Worm (Caenorhabditis elegans) whole organism, mixed stage, embryonic: Measurements from ENCODE around the gene dhs-5.
A peak's percentile ranks its signal among the peaks of the same experiment; 100 is the strongest.

Experiments
- M03D4.4 ChIP-seq: sonication (generic microtip); optimal IDR thresholded peaks from 2 replicates; lab custom pipeline; 2017; ENCODE audit warnings: mild to moderate bottlenecking, missing genetic modification characterization, missing compliant biosample characterization
- bed-3 ChIP-seq: fragments of 200-800 bp; sonication (Bioruptor generic); optimal IDR thresholded peaks from 3 replicates; lab custom pipeline; 2018; ENCODE audit warnings: mild to moderate bottlenecking, missing genetic modification characterization, moderate library complexity, missing compliant biosample characterization
- blmp-1 ChIP-seq: fragments of 150-350 bp; optimal IDR thresholded peaks from 2 replicates; lab custom pipeline; 2014; ENCODE audit warnings: missing biosample characterization, missing genetic modification characterization
- ceh-39 ChIP-seq: fragments of 150-350 bp; optimal IDR thresholded peaks from 2 replicates; lab custom pipeline; 2014; ENCODE audit warnings: missing biosample characterization, missing genetic modification characterization
- ceh-43 ChIP-seq: fragments of 200-800 bp; sonication (Bioruptor generic); optimal IDR thresholded peaks from 2 replicates; lab custom pipeline; 2018; ENCODE audit warnings: mild to moderate bottlenecking, missing genetic modification characterization, moderate library complexity, missing compliant biosample characterization
- ceh-83 ChIP-seq: fragments of 200-800 bp; sonication (Bioruptor generic); optimal IDR thresholded peaks from 2 replicates; lab custom pipeline; 2018; ENCODE audit warnings: mild to moderate bottlenecking, missing genetic modification characterization, missing compliant biosample characterization
- ces-1 ChIP-seq: fragments of 150-350 bp; optimal IDR thresholded peaks from 2 replicates; lab custom pipeline; 2014; ENCODE audit warnings: missing biosample characterization, missing genetic modification reagents, missing genetic modification characterization
- cnd-1 ChIP-seq: fragments of 200-800 bp; sonication (Bioruptor generic); optimal IDR thresholded peaks from 2 replicates; lab custom pipeline; 2018; ENCODE audit warnings: mild to moderate bottlenecking, missing genetic modification characterization, missing compliant biosample characterization
- drap-1 ChIP-seq: fragments of 200-800 bp; sonication (Bioruptor generic); optimal IDR thresholded peaks from 3 replicates; lab custom pipeline; 2018; ENCODE audit warnings: mild to moderate bottlenecking, missing genetic modification characterization, missing compliant biosample characterization
- elt-1 ChIP-seq: sonication (generic microtip); optimal IDR thresholded peaks from 2 replicates; lab custom pipeline; 2017; ENCODE audit warnings: missing genetic modification characterization, mild to moderate bottlenecking, missing compliant biosample characterization, antibody characterized with exemption, moderate library complexity, borderline replicate concordance; ENCODE audit not compliant: insufficient read depth
- elt-3 ChIP-seq: fragments of 150-350 bp; optimal IDR thresholded peaks from 2 replicates; lab custom pipeline; 2014; ENCODE audit warnings: missing biosample characterization, missing genetic modification characterization
- flh-1 ChIP-seq: fragments of 200-800 bp; sonication (Bioruptor generic); optimal IDR thresholded peaks from 2 replicates; lab custom pipeline; 2018; ENCODE audit warnings: mild to moderate bottlenecking, missing genetic modification characterization, moderate library complexity, missing compliant biosample characterization
- ham-2 ChIP-seq: fragments of 200-800 bp; sonication (Bioruptor generic); optimal IDR thresholded peaks from 2 replicates; lab custom pipeline; 2018; ENCODE audit warnings: mild to moderate bottlenecking, missing genetic modification characterization, missing compliant biosample characterization
- hlh-1 ChIP-seq: fragments of 150-350 bp; optimal IDR thresholded peaks from 2 replicates; lab custom pipeline; 2014; ENCODE audit warnings: missing biosample characterization, missing genetic modification reagents, missing genetic modification characterization
- lin-13 ChIP-seq: fragments of 150-350 bp; optimal IDR thresholded peaks from 2 replicates; lab custom pipeline; 2014; ENCODE audit warnings: missing biosample characterization, missing genetic modification characterization
- lin-32 ChIP-seq: fragments of 200-800 bp; sonication (Bioruptor generic); optimal IDR thresholded peaks from 2 replicates; lab custom pipeline; 2018; ENCODE audit warnings: mild to moderate bottlenecking, missing genetic modification characterization, missing compliant biosample characterization
- lsy-2 ChIP-seq: fragments of 150-350 bp; optimal IDR thresholded peaks from 2 replicates; lab custom pipeline; 2014; ENCODE audit warnings: missing biosample characterization, missing genetic modification characterization
- mab-5 ChIP-seq: fragments of 150-350 bp; optimal IDR thresholded peaks from 2 replicates; lab custom pipeline; 2014; ENCODE audit warnings: missing biosample characterization, missing genetic modification characterization
- mep-1 ChIP-seq: fragments of 150-350 bp; optimal IDR thresholded peaks from 2 replicates; lab custom pipeline; 2017; ENCODE audit warnings: missing biosample characterization, missing genetic modification reagents, missing genetic modification characterization, inconsistent platforms
- mls-2 ChIP-seq: sonication (generic microtip); optimal IDR thresholded peaks from 2 replicates; lab custom pipeline; 2016; ENCODE audit warnings: mild to moderate bottlenecking, missing genetic modification characterization, moderate library complexity, missing compliant biosample characterization
- nhr-12 ChIP-seq: fragments of 150-350 bp; optimal IDR thresholded peaks from 2 replicates; lab custom pipeline; 2014; ENCODE audit warnings: missing biosample characterization, missing genetic modification characterization
- nhr-2 ChIP-seq: fragments of 150-350 bp; optimal IDR thresholded peaks from 2 replicates; lab custom pipeline; 2014; ENCODE audit warnings: missing biosample characterization, missing genetic modification characterization
- nhr-237 ChIP-seq: fragments of 150-350 bp; optimal IDR thresholded peaks from 2 replicates; lab custom pipeline; 2014; ENCODE audit warnings: missing biosample characterization, missing genetic modification characterization
- nhr-28 ChIP-seq: fragments of 150-350 bp; optimal IDR thresholded peaks from 2 replicates; lab custom pipeline; 2014; ENCODE audit warnings: missing biosample characterization, missing genetic modification characterization
- nhr-76 ChIP-seq: sonication (generic microtip); optimal IDR thresholded peaks from 2 replicates; lab custom pipeline; 2017; ENCODE audit warnings: missing biosample characterization, missing genetic modification characterization
- pha-4 ChIP-seq: fragments of 150-350 bp; optimal IDR thresholded peaks from 2 replicates; lab custom pipeline; 2018; ENCODE audit warnings: missing biosample characterization, missing genetic modification reagents, missing genetic modification characterization
- sem-2 ChIP-seq: fragments of 200-800 bp; sonication (Bioruptor generic); optimal IDR thresholded peaks from 2 replicates; lab custom pipeline; 2018; ENCODE audit warnings: mild to moderate bottlenecking, missing genetic modification characterization, missing compliant biosample characterization
- snpc-4 ChIP-seq: fragments of 150-350 bp; optimal IDR thresholded peaks from 2 replicates; lab custom pipeline; 2014; ENCODE audit warnings: missing biosample characterization, missing genetic modification characterization
- sptf-1 ChIP-seq: sonication (generic microtip); optimal IDR thresholded peaks from 2 replicates; lab custom pipeline; 2017; ENCODE audit warnings: mild to moderate bottlenecking, missing genetic modification characterization, moderate library complexity, missing compliant biosample characterization
- tbx-8 ChIP-seq: fragments of 200-800 bp; sonication (Bioruptor generic); optimal IDR thresholded peaks from 2 replicates; lab custom pipeline; 2018; ENCODE audit warnings: mild to moderate bottlenecking, missing genetic modification characterization, moderate library complexity, missing compliant biosample characterization
- unc-120 ChIP-seq: sonication (generic microtip); optimal IDR thresholded peaks from 2 replicates; lab custom pipeline; 2017; ENCODE audit warnings: missing genetic modification characterization, missing compliant biosample characterization; ENCODE audit not compliant: poor library complexity, severe bottlenecking
- unc-39 ChIP-seq: fragments of 150-350 bp; optimal IDR thresholded peaks from 2 replicates; lab custom pipeline; 2014; ENCODE audit warnings: missing biosample characterization, missing genetic modification characterization
- unc-62 ChIP-seq: fragments of 150-350 bp; optimal IDR thresholded peaks from 2 replicates; lab custom pipeline; 2014; ENCODE audit warnings: missing biosample characterization, missing genetic modification reagents, missing genetic modification characterization
- zip-8 ChIP-seq: fragments of 150-350 bp; optimal IDR thresholded peaks from 2 replicates; lab custom pipeline; 2014; ENCODE audit warnings: missing biosample characterization, missing genetic modification characterization
- ztf-11 ChIP-seq: fragments of 150-350 bp; optimal IDR thresholded peaks from 2 replicates; lab custom pipeline; 2014; ENCODE audit warnings: missing biosample characterization, missing genetic modification characterization

The dhs-5 gene

ce11 chrII:5416204-5416764 lies 37.4 kb upstream of the dhs-5 start, which contains the start of gene EEED8.2:
Gene EEED8.2, plus strand, starts transcription at chrII:5416714.
- TF ChIP-seq nhr-2 (tag; lab: Kevin White, UChicago) (peak; percentile 14), ceh-43 (GFP tag; lab: Kevin White, UChicago) (no peak), mep-1 (tag; lab: Kevin White, UChicago) (no peak), mab-5 (tag; lab: Kevin White, UChicago) (peak; percentile 64), unc-62 (peak; percentile 92), pha-4 (peak; percentile 18), nhr-76 (tag; lab: Kevin White, UChicago) (no peak), ceh-83 (GFP tag; lab: Kevin White, UChicago) (no peak), nhr-237 (tag; lab: Kevin White, UChicago) (no peak), ztf-11 (no peak), lsy-2 (tag; lab: Kevin White, UChicago) (no peak)

ce11 chrII:5417905-5418304 lies 35.7 kb upstream of the dhs-5 start:
- TF ChIP-seq unc-62 (peak; percentile 94), M03D4.4 (tag; lab: Kevin White, UChicago) (no peak), elt-3 (tag; lab: Kevin White, UChicago) (no peak)

ce11 chrII:5418317-5418716 lies 35.3 kb upstream of the dhs-5 start:
- TF ChIP-seq tbx-8 (GFP tag; lab: Kevin White, UChicago): no peak
- TF ChIP-seq lsy-2 (tag; lab: Kevin White, UChicago): no peak
- no peak for TF ChIP-seq sem-2 (GFP tag; lab: Kevin White, UChicago)
- no peak for TF ChIP-seq nhr-237 (tag; lab: Kevin White, UChicago)
- peak; percentile 14 for TF ChIP-seq unc-120 (tag; lab: Kevin White, UChicago)
- no peak for TF ChIP-seq flh-1 (GFP tag; lab: Kevin White, UChicago)
- TF ChIP-seq nhr-12: no peak
- TF ChIP-seq ham-2 (GFP tag; lab: Kevin White, UChicago): no peak
- no peak for TF ChIP-seq nhr-28 (tag; lab: Kevin White, UChicago)
- no peak for TF ChIP-seq ceh-83 (GFP tag; lab: Kevin White, UChicago)
- no peak for TF ChIP-seq zip-8 (tag; lab: Kevin White, UChicago)
- TF ChIP-seq drap-1 (GFP tag; lab: Kevin White, UChicago): no peak
- no peak for TF ChIP-seq snpc-4 (tag; lab: Kevin White, UChicago)
- peak; percentile 89 for TF ChIP-seq ces-1 (GFP tag; lab: Kevin White, UChicago)
- TF ChIP-seq bed-3: no peak
- TF ChIP-seq blmp-1: no peak
- no peak for TF ChIP-seq sptf-1 (tag; lab: Kevin White, UChicago)
- TF ChIP-seq nhr-2 (tag; lab: Kevin White, UChicago): no peak
- peak; percentile 52 for TF ChIP-seq mls-2
- no peak for TF ChIP-seq pha-4
- no peak for TF ChIP-seq mep-1 (tag; lab: Kevin White, UChicago)
- TF ChIP-seq ceh-43 (GFP tag; lab: Kevin White, UChicago): peak; percentile 59
- no peak for TF ChIP-seq mab-5 (tag; lab: Kevin White, UChicago)
- TF ChIP-seq unc-39: no peak
- peak; percentile 18 for TF ChIP-seq ceh-39 (tag; lab: Kevin White, UChicago)
- TF ChIP-seq cnd-1 (tag; lab: Kevin White, UChicago): peak; percentile 84
- TF ChIP-seq M03D4.4 (tag; lab: Kevin White, UChicago): no peak
- TF ChIP-seq nhr-76 (tag; lab: Kevin White, UChicago): no peak
- TF ChIP-seq ztf-11: peak; percentile 13
- TF ChIP-seq lin-32 (GFP tag; lab: Kevin White, UChicago): peak; percentile 67
- TF ChIP-seq hlh-1 (tag; lab: Kevin White, UChicago): peak; percentile 75
- TF ChIP-seq lin-13 (tag; lab: Kevin White, UChicago): peak; percentile 25
- no peak for TF ChIP-seq elt-1

ce11 chrII:5418929-5419328 lies 34.7 kb upstream of the dhs-5 start, which contains the start of gene EEED8.15:
Gene EEED8.15, plus strand, starts transcription at chrII:5419229.
- no peak for TF ChIP-seq bed-3
